Worm (Caenorhabditis elegans) whole organism, L3 larva: Measurements from ENCODE around the gene F47G3.1.

Experiments
- R02D3.7 ChIP-seq: fragments of 150-350 bp; optimal IDR thresholded peaks from 2 replicates; lab custom pipeline; 2014; ENCODE audit warnings: missing biosample characterization, missing genetic modification characterization
- ZK546.5 ChIP-seq: sonication (generic microtip); optimal IDR thresholded peaks from 2 replicates; lab custom pipeline; 2017; ENCODE audit warnings: missing biosample characterization, missing genetic modification characterization
- ama-1 ChIP-seq: fragments of 150-350 bp; optimal IDR thresholded peaks from 2 replicates; lab custom pipeline; 2018
- ceh-28 ChIP-seq: fragments of 150-350 bp; optimal IDR thresholded peaks from 2 replicates; lab custom pipeline; 2014; ENCODE audit warnings: missing biosample characterization, missing genetic modification reagents, missing genetic modification characterization
- ceh-82 ChIP-seq: fragments of 150-350 bp; optimal IDR thresholded peaks from 2 replicates; lab custom pipeline; 2014; ENCODE audit warnings: missing biosample characterization, missing genetic modification characterization
- ceh-9 ChIP-seq: sonication (generic microtip); optimal IDR thresholded peaks from 2 replicates; lab custom pipeline; 2018; ENCODE audit warnings: missing biosample characterization, missing genetic modification characterization
- daf-12 ChIP-seq: fragments of 150-350 bp; optimal IDR thresholded peaks from 2 replicates; lab custom pipeline; 2014; ENCODE audit warnings: missing biosample characterization, missing genetic modification reagents, missing genetic modification characterization
- egl-27 ChIP-seq: sonication (generic microtip); optimal IDR thresholded peaks from 4 replicates; lab custom pipeline; 2017; ENCODE audit warnings: missing biosample characterization, missing genetic modification reagents, missing genetic modification characterization
- egl-5 ChIP-seq: fragments of 150-350 bp; optimal IDR thresholded peaks from 2 replicates; lab custom pipeline; 2017; ENCODE audit warnings: missing biosample characterization, missing genetic modification reagents, missing genetic modification characterization, inconsistent platforms
- elt-1 ChIP-seq: fragments of 150-350 bp; optimal IDR thresholded peaks from 2 replicates; lab custom pipeline; 2014; ENCODE audit warnings: missing biosample characterization, missing genetic modification characterization
- elt-2 ChIP-seq: sonication (generic microtip); optimal IDR thresholded peaks from 2 replicates; lab custom pipeline; 2016; ENCODE audit warnings: missing genetic modification reagents, mild to moderate bottlenecking, missing genetic modification characterization, missing compliant biosample characterization
- elt-3 ChIP-seq, 3 experiments: fragments of 150-350 bp in 1 of 3; sonication (generic microtip) in 2 of 3; optimal IDR thresholded peaks; 2 replicates in 2 of 3; 4 replicates in 1 of 3; lab custom pipeline; 2014 to 2017; ENCODE audit warnings: missing biosample characterization in 3 of 3, missing genetic modification characterization in 3 of 3
- eor-1 ChIP-seq, 2 experiments: fragments of 150-350 bp; optimal IDR thresholded peaks; 2 replicates each; lab custom pipeline; 2014 to 2018; ENCODE audit warnings: missing biosample characterization in 2 of 2, missing genetic modification characterization in 2 of 2
- fkh-10 ChIP-seq: sonication (generic microtip); optimal IDR thresholded peaks from 2 replicates; lab custom pipeline; 2017; ENCODE audit warnings: missing biosample characterization, missing genetic modification reagents, missing genetic modification characterization
- fkh-2 ChIP-seq: fragments of 150-350 bp; optimal IDR thresholded peaks from 2 replicates; lab custom pipeline; 2014; ENCODE audit warnings: missing biosample characterization, missing genetic modification reagents, missing genetic modification characterization
- hmg-11 ChIP-seq: sonication (generic microtip); optimal IDR thresholded peaks from 2 replicates; lab custom pipeline; 2016; ENCODE audit warnings: missing genetic modification characterization, missing compliant biosample characterization
- jun-1 ChIP-seq: fragments of 150-350 bp; optimal IDR thresholded peaks from 2 replicates; lab custom pipeline; 2014; ENCODE audit warnings: missing biosample characterization, missing genetic modification reagents, missing genetic modification characterization
- lin-15B ChIP-seq: fragments of 150-350 bp; optimal IDR thresholded peaks from 2 replicates; lab custom pipeline; 2014; ENCODE audit warnings: missing biosample characterization, missing genetic modification characterization
- lin-39 ChIP-seq: fragments of 150-350 bp; optimal IDR thresholded peaks from 2 replicates; lab custom pipeline; 2018; ENCODE audit warnings: missing biosample characterization, missing genetic modification reagents, missing genetic modification characterization
- lsy-12 ChIP-seq: sonication (generic microtip); optimal IDR thresholded peaks from 2 replicates; lab custom pipeline; 2016; ENCODE audit warnings: mild to moderate bottlenecking, missing genetic modification characterization, missing compliant biosample characterization
- mdl-1 ChIP-seq: fragments of 150-350 bp; optimal IDR thresholded peaks from 2 replicates; lab custom pipeline; 2014; ENCODE audit warnings: missing biosample characterization, missing genetic modification characterization
- mml-1 ChIP-seq: fragments of 150-350 bp; sonication (generic microtip); optimal IDR thresholded peaks from 3 replicates; lab custom pipeline; 2014; ENCODE audit warnings: missing biosample characterization, missing genetic modification characterization
- nhr-11 ChIP-seq: fragments of 150-350 bp; optimal IDR thresholded peaks from 2 replicates; lab custom pipeline; 2014; ENCODE audit warnings: missing biosample characterization, missing genetic modification characterization
- nhr-12 ChIP-seq: fragments of 150-350 bp; optimal IDR thresholded peaks from 2 replicates; lab custom pipeline; 2014; ENCODE audit warnings: missing biosample characterization, missing genetic modification characterization
- nhr-23 ChIP-seq: fragments of 150-350 bp; optimal IDR thresholded peaks from 2 replicates; lab custom pipeline; 2014; ENCODE audit warnings: missing biosample characterization, missing genetic modification reagents, missing genetic modification characterization
- nhr-237 ChIP-seq: fragments of 150-350 bp; optimal IDR thresholded peaks from 2 replicates; lab custom pipeline; 2014; ENCODE audit warnings: missing biosample characterization, missing genetic modification characterization
- nhr-43 ChIP-seq: sonication (generic microtip); optimal IDR thresholded peaks from 2 replicates; lab custom pipeline; 2016; ENCODE audit warnings: mild to moderate bottlenecking, missing genetic modification characterization, missing compliant biosample characterization; ENCODE audit not compliant: poor library complexity, severe bottlenecking
- nhr-76 ChIP-seq: fragments of 150-350 bp; sonication (generic microtip); optimal IDR thresholded peaks from 5 replicates; lab custom pipeline; 2014; ENCODE audit warnings: missing biosample characterization, missing genetic modification characterization
- nhr-77 ChIP-seq: fragments of 150-350 bp; optimal IDR thresholded peaks from 2 replicates; lab custom pipeline; 2014; ENCODE audit warnings: missing biosample characterization, missing genetic modification characterization
- pha-4 ChIP-seq: fragments of 150-350 bp; optimal IDR thresholded peaks from 2 replicates; lab custom pipeline; 2014; ENCODE audit warnings: missing biosample characterization, missing genetic modification reagents, missing genetic modification characterization
- pqm-1 ChIP-seq: fragments of 150-350 bp; optimal IDR thresholded peaks from 2 replicates; lab custom pipeline; 2017; ENCODE audit warnings: missing biosample characterization, missing genetic modification characterization, inconsistent platforms
- skn-1 ChIP-seq: fragments of 150-350 bp; optimal IDR thresholded peaks from 2 replicates; lab custom pipeline; 2014; ENCODE audit warnings: missing biosample characterization, missing genetic modification characterization
- snpc-4 ChIP-seq: fragments of 150-350 bp; optimal IDR thresholded peaks from 2 replicates; lab custom pipeline; 2014; ENCODE audit warnings: missing biosample characterization, missing genetic modification characterization
- unc-39 ChIP-seq: sonication (generic microtip); optimal IDR thresholded peaks from 4 replicates; lab custom pipeline; 2017; ENCODE audit warnings: missing biosample characterization, missing genetic modification characterization
- unc-62 ChIP-seq: fragments of 150-350 bp; sonication (generic microtip); optimal IDR thresholded peaks from 4 replicates; lab custom pipeline; 2014; ENCODE audit warnings: missing biosample characterization, missing genetic modification reagents, missing genetic modification characterization
- zag-1 ChIP-seq: fragments of 150-350 bp; optimal IDR thresholded peaks from 2 replicates; lab custom pipeline; 2014; ENCODE audit warnings: missing biosample characterization, missing genetic modification characterization
- ztf-11 ChIP-seq: fragments of 150-350 bp; optimal IDR thresholded peaks from 2 replicates; lab custom pipeline; 2014; ENCODE audit warnings: missing biosample characterization, missing genetic modification characterization
- ztf-4 ChIP-seq: fragments of 150-350 bp; optimal IDR thresholded peaks from 2 replicates; lab custom pipeline; 2014; ENCODE audit warnings: missing biosample characterization, missing genetic modification characterization

The F47G3.1 gene

DNA sequence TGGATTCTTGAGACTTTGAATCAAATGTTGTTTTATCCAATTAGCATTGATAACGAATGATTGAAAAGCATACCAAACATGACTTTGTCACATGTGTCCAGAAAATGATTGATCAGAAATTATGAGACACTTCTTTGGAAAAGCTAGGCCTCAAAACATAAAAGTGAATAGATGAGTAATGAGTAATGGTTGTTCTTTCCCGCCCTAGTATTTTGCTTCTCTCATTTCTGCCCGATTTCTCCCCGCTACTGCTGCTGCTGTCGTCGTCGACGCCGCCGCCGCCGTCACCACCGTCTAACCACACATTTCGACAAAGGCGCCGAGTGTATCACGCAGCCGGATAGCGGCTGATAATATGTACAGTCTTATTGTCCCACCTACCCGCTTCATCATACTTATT lies at the start of gene F47G3.1:
TSS of gene F47G3.1 (plus strand) at position 301 of the 400 bp plus-strand sequence.
- TF ChIP-seq jun-1 (tag; lab: Kevin White, UChicago) (no peak), eor-1 (tag; optimal IDR thresholded peaks at IDR 0.05; lab: Kevin White, UChicago) (no peak), elt-2 (tag; lab: Kevin White, UChicago) (no peak), mdl-1 (tag; lab: Kevin White, UChicago) (no peak), elt-3 (tag; optimal IDR thresholded peaks at IDR 0.05; lab: Kevin White, UChicago) (no peak), ama-1 (lab: Kevin White, UChicago) (no peak), ztf-11 (tag; lab: Kevin White, UChicago) (no peak), egl-27 (no peak), lin-15B (tag; lab: Kevin White, UChicago) (no peak)

DNA sequence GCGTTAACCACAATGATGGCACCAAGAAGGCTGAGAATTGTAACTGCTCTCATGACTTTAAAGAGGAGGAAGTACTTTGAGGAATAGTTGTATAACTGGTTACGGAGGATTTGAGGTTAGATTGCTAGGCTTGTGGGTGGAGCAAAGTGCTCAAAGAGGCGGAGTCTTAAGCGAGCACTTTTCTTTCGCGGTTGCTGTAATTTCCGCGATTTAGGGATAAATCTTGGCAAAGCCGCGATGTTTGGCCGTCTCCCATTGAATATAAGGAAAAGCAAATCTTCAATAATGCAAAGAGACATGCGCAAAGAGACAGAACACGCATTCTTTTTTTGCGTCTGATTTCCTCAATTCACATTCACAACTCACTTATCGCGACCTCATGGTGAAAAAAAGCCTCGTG lies 47.3 kb upstream of the F47G3.1 start, which contains the start of gene nlp-45:
TSS of gene nlp-45 (minus strand) at position 101 of the 400 bp plus-strand sequence.
- TF ChIP-seq nhr-23 (tag; lab: Kevin White, UChicago) (no peak), nhr-76 (tag; lab: Kevin White, UChicago) (no peak), nhr-12 (tag; lab: Kevin White, UChicago) (no peak), nhr-77 (tag; lab: Kevin White, UChicago) (no peak), ztf-11 (tag; lab: Kevin White, UChicago) (no peak), lsy-12 (no peak), egl-5 (tag; lab: Kevin White, UChicago) (no peak), nhr-11 (tag; lab: Kevin White, UChicago) (no peak)

DNA sequence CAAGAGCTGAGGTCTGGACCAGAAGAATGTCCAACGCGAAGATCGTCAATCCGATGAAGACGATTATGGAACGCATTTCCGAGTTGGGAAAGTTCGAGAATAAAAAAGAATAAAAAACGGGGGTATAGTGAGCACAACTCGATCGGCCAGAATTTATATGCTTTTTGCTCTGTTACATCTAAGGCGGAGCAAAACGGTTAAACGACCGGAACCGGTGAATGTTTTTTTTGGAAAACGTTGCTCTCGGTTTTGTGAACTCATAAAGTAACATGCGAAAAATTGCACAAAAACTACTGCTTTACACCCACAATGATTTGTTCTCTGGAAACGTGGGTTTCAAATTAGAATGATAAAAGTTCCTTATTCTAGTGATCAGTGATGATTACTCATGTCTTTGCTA lies 43.6 kb upstream of the F47G3.1 start, which contains the start of gene nlp-22:
TSS of gene nlp-22 (minus strand) at position 101 of the 400 bp plus-strand sequence.
- TF ChIP-seq zag-1 (tag; lab: Kevin White, UChicago) (no peak), nhr-23 (tag; lab: Kevin White, UChicago) (no peak), pqm-1 (tag; lab: Kevin White, UChicago) (no peak), skn-1 (tag; lab: Kevin White, UChicago) (no peak), daf-12 (tag; lab: Kevin White, UChicago) (no peak), nhr-77 (tag; lab: Kevin White, UChicago) (no peak), mdl-1 (tag; lab: Kevin White, UChicago) (no peak), hmg-11 (tag; lab: Kevin White, UChicago) (no peak), mml-1 (tag; lab: Kevin White, UChicago) (no peak), nhr-12 (tag; lab: Kevin White, UChicago) (no peak), unc-39 (tag; lab: Kevin White, UChicago) (no peak), snpc-4 (tag; lab: Kevin White, UChicago) (no peak), R02D3.7 (tag; lab: Kevin White, UChicago) (no peak), ceh-9 (tag; lab: Kevin White, UChicago) (no peak), lin-39 (tag; lab: Kevin White, UChicago) (no peak), ama-1 (lab: Kevin White, UChicago) (no peak), egl-5 (tag; lab: Kevin White, UChicago) (no peak), nhr-237 (tag; lab: Kevin White, UChicago) (no peak), ZK546.5 (no peak)

DNA sequence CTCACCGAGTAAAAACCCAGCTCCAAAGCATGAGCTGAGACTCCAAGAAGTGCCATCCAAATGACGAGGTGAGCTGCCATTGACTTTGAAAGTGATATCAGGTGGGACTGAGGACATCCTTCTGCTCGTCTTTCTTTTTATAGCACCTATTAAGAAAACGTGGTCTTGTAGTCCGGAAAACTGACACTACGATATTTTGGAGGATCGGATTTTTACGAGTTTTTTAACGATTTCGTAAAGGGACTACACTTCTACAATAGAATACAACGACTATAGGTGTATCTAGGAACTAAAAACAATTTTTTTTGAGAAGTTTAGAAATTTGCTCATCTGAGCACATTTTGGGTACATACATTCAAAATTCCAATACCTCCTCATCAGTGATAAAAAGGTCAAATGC lies 42.7 kb upstream of the F47G3.1 start, which contains the start of gene nlp-23:
TSS of gene nlp-23 (minus strand) at position 101 of the 400 bp plus-strand sequence.
- TF ChIP-seq pha-4 (no peak), nhr-77 (tag; lab: Kevin White, UChicago) (no peak), mml-1 (tag; lab: Kevin White, UChicago) (no peak), ztf-4 (tag; lab: Kevin White, UChicago) (no peak), ama-1 (lab: Kevin White, UChicago) (no peak), unc-62 (GFP tag; lab: Kevin White, UChicago) (no peak), lsy-12 (no peak)

DNA sequence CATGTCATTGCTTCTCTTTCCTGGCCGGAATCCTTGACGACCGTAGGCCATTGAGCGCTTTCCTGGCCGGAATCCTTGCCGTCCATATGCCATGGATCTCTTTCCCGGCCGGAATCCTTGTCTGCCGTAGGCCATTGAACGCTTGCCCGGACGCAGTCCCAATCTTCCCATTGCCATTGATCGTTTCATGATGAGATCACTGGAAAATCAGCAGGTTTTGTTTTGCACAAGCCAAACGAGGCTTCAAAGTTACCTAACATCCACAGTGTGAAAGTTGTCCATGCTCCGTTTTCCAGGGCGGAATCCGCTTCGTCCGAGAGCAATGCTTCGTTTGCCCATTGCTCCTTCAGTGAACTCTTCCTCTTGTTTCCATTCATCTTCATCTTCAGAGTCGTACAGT lies 41.4 kb upstream of the F47G3.1 start:
- no peak for TF ChIP-seq pha-4
- TF ChIP-seq skn-1 (tag; lab: Kevin White, UChicago) = no peak
- TF ChIP-seq nhr-43 (tag; lab: Kevin White, UChicago) = no peak
- no peak for TF ChIP-seq fkh-10 (GFP tag; lab: Kevin White, UChicago)
- TF ChIP-seq eor-1 (tag; optimal IDR thresholded peaks at IDR 0.05; lab: Kevin White, UChicago) = no peak
- TF ChIP-seq elt-1 (tag; lab: Kevin White, UChicago) = no peak
- no peak for TF ChIP-seq lsy-12
- TF ChIP-seq ceh-9 (tag; lab: Kevin White, UChicago) = no peak
- TF ChIP-seq egl-27 = no peak
- TF ChIP-seq fkh-2 (tag; lab: Kevin White, UChicago) = no peak
- TF ChIP-seq lin-39 (tag; lab: Kevin White, UChicago) = no peak
- no peak for TF ChIP-seq mdl-1 (tag; lab: Kevin White, UChicago)
- TF ChIP-seq ceh-82 (tag; lab: Kevin White, UChicago) = no peak
- TF ChIP-seq ceh-28 (tag; lab: Kevin White, UChicago) = no peak
- no peak for TF ChIP-seq hmg-11 (tag; lab: Kevin White, UChicago)
- no peak for TF ChIP-seq ama-1 (lab: Kevin White, UChicago)
